Fruit fly (Drosophila melanogaster): Measurements from ENCODE around the gene LeuRS.

LeuRS gene

DNA sequence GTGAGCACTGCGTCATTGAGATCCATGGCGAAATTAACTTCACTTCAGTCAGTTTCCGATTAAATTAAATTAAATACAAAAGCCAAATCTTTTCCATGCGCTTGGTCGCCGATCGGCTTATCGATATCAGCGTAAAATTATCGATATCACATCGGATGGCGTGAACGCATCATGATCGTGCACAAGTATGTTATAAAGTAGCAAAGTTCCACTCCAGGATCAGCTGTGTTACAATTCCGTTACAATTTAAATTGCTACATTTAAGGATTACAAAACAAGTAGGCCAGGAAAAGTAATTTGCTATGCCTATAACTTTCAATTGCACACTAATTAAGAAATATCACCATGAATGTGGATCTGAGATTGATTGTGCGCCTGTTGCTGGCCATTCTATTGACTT, 44.6 kb downstream of the LeuRS start, which contains the start of the genes Pif1 and CG31776 (continued):
- TF ChIP-seq en (GFP tag; optimal IDR thresholded peaks at IDR 0.05) (no peak), Sin3A (optimal IDR thresholded peaks at IDR 0.05) (peak; percentile 49), MESR4 (GFP tag; optimal IDR thresholded peaks at IDR 0.05) (peak; percentile 44), vnd (GFP tag; IDR thresholded peaks at IDR 0.05; ENCODE audit: partially characterized antibody) (peak; percentile 64; the same call in 2 of the 3 replicates), Dref (GFP tag; IDR thresholded peaks at IDR 0.05) (peak; percentile 97), ssp (GFP tag; IDR thresholded peaks at IDR 0.05) (peak; percentile 69), YL-1 (GFP tag; optimal IDR thresholded peaks at IDR 0.05) (peak; percentile 38), ato (GFP tag; IDR thresholded peaks at IDR 0.05; ENCODE audit: partially characterized antibody) (peak; percentile 79; the same call in 1 of the 2 replicates), CG12659 (GFP tag; optimal IDR thresholded peaks at IDR 0.05) (peak; percentile 27), trem (tag; optimal IDR thresholded peaks at IDR 0.05) (peak; percentile 83), unc-4 (GFP tag; IDR thresholded peaks at IDR 0.05; ENCODE audit: partially characterized antibody) (peak; percentile 70), Bgb (GFP tag; IDR thresholded peaks at IDR 0.05; ENCODE audit: partially characterized antibody) (peak; percentile 92), CG17802 (tag; optimal IDR thresholded peaks at IDR 0.05) (peak; percentile 95), Opbp (GFP tag; IDR thresholded peaks at IDR 0.05; ENCODE audit: partially characterized antibody) (peak; percentile 91), ttk (GFP tag; IDR thresholded peaks at IDR 0.05) (no peak), H15 (GFP tag; IDR thresholded peaks at IDR 0.05) (no peak), sd (tag; optimal IDR thresholded peaks at IDR 0.05) (peak; percentile 23), Fer1 (GFP tag; optimal IDR thresholded peaks at IDR 0.05) (no peak), CG14710 (tag; optimal IDR thresholded peaks at IDR 0.05) (peak; percentile 68), Dp (GFP tag; optimal IDR thresholded peaks at IDR 0.05) (peak; percentile 47), bbx (GFP tag; IDR thresholded peaks at IDR 0.05; ENCODE audit: partially characterized antibody) (peak; percentile 92), Scr (GFP tag; IDR thresholded peaks at IDR 0.05; ENCODE audit: partially characterized antibody) (peak; percentile 83), nerfin-2 (GFP tag; IDR thresholded peaks at IDR 0.05; ENCODE audit: partially characterized antibody) (peak; percentile 83), dimm (GFP tag; IDR thresholded peaks at IDR 0.05) (no peak), knrl (GFP tag; IDR thresholded peaks at IDR 0.05; ENCODE audit: partially characterized antibody) (peak; percentile 66), Fer3 (tag; optimal IDR thresholded peaks at IDR 0.05) (no peak), gem (tag; optimal IDR thresholded peaks at IDR 0.05) (no peak), CG9797 (GFP tag; optimal IDR thresholded peaks at IDR 0.05) (peak; percentile 65), pita (GFP tag; optimal IDR thresholded peaks at IDR 0.05) (peak; percentile 69), Sry-δ (GFP tag; optimal IDR thresholded peaks at IDR 0.05) (peak; percentile 79), Doc3 (GFP tag; IDR thresholded peaks at IDR 0.05; ENCODE audit: partially characterized antibody) (peak; percentile 76), kah (GFP tag; optimal IDR thresholded peaks at IDR 0.05) (no peak), HLHmδ (GFP tag; optimal IDR thresholded peaks at IDR 0.05) (no peak), stwl (tag; optimal IDR thresholded peaks at IDR 0.05) (peak; percentile 76), CG3995 (GFP tag; optimal IDR thresholded peaks at IDR 0.05) (peak; percentile 78), nmo (GFP tag; optimal IDR thresholded peaks at IDR 0.05) (peak; percentile 29), HmgD (GFP tag; optimal IDR thresholded peaks at IDR 0.05) (no peak), twi (tag; optimal IDR thresholded peaks at IDR 0.05) (no peak), CG15514 (GFP tag; optimal IDR thresholded peaks at IDR 0.05) (peak; percentile 64), CTCF (GFP tag; optimal IDR thresholded peaks at IDR 0.05) (peak; percentile 69), zen2 (GFP tag; IDR thresholded peaks at IDR 0.05; ENCODE audit: partially characterized antibody) (peak; percentile 92), CG13287 (GFP tag; IDR thresholded peaks at IDR 0.05; ENCODE audit: partially characterized antibody) (peak; percentile 82), HLH4C (GFP tag; IDR thresholded peaks at IDR 0.05; ENCODE audit: partially characterized antibody) (peak; percentile 90), Dll (GFP tag; IDR thresholded peaks at IDR 0.05; ENCODE audit: partially characterized antibody) (peak; percentile 90), p53 (GFP tag; optimal IDR thresholded peaks at IDR 0.05) (peak; percentile 9), Meics (GFP tag; optimal IDR thresholded peaks at IDR 0.05) (no peak), sens (GFP tag) (peak; percentile 68), ewg (GFP tag; optimal IDR thresholded peaks at IDR 0.05) (no peak), odd (GFP tag; optimal IDR thresholded peaks at IDR 0.05) (no peak)
